Worm (Caenorhabditis elegans): ENCODE measurements around the gene str-166.

The str-166 gene

ce11 chrIV:4890543-4890942, 6.5 kb downstream of the str-166 start, which contains the start of gene T08B6.9:
Gene T08B6.9, plus strand, starts transcription at chrIV:4890843.
- TF ChIP-seq sdz-38 (tag; optimal IDR thresholded peaks at IDR 0.05) (no peak), attf-3 (GFP tag; conservative IDR thresholded peaks at IDR 0.05) (no peak), tbp1 (GFP tag; optimal IDR thresholded peaks at IDR 0.05) (no peak), sea-2 (GFP tag; IDR thresholded peaks at IDR 0.05) (no peak), F37B4.10 (GFP tag; IDR thresholded peaks at IDR 0.05) (no peak), ceh-27 (GFP tag; optimal IDR thresholded peaks at IDR 0.05) (no peak), T26A5.8 (tag; optimal IDR thresholded peaks at IDR 0.05) (no peak), lsl-1 (GFP tag; optimal IDR thresholded peaks at IDR 0.05) (no peak), hlh-26 (GFP tag; conservative IDR thresholded peaks at IDR 0.05) (no peak), attf-5 (GFP tag; optimal IDR thresholded peaks at IDR 0.05) (no peak), Y53F4B.3 (GFP tag; IDR thresholded peaks at IDR 0.05) (no peak), hmg-20 (GFP tag; IDR thresholded peaks at IDR 0.05) (no peak), bed-2 (GFP tag; IDR thresholded peaks at IDR 0.05) (no peak), ztf-22 (GFP tag; optimal IDR thresholded peaks at IDR 0.05) (no peak), ztf-26 (tag; optimal IDR thresholded peaks at IDR 0.05) (no peak), let-526 (GFP tag; IDR thresholded peaks at IDR 0.05) (no peak), ztf-18 (tag; optimal IDR thresholded peaks at IDR 0.05) (no peak)

ce11 chrIV:4897707-4898106, 13.6 kb downstream of the str-166 start:
- peak; percentile 95 for TF ChIP-seq hsf-1 (GFP tag; IDR thresholded peaks at IDR 0.05)

- TF ChIP-seq hsf-1 (GFP tag; IDR thresholded peaks at IDR 0.05) = peak; percentile 92
These were observed 14.1 kb downstream of the str-166 start for ce11 chrIV:4898157-4898556.

ce11 chrIV:4903961-4904360, 19.9 kb downstream of the str-166 start, which contains the start of gene str-161:
Gene str-161, minus strand, starts transcription at chrIV:4904061.
- TF ChIP-seq cebp-1 (GFP tag; IDR thresholded peaks at IDR 0.05) (no peak), cebp-1 (tag; optimal IDR thresholded peaks at IDR 0.05) (no peak), B0019.2 (GFP tag; conservative IDR thresholded peaks at IDR 0.05) (no peak), efl-1 (GFP tag; optimal IDR thresholded peaks at IDR 0.05) (no peak), mcd-1 (GFP tag; IDR thresholded peaks at IDR 0.05) (no peak), nhr-27 (tag; optimal IDR thresholded peaks at IDR 0.05) (no peak)

- TF ChIP-seq bed-2 (GFP tag; IDR thresholded peaks at IDR 0.05) = no peak
These were observed 21.6 kb downstream of the str-166 start, which contains the start of gene T08B6.4 for ce11 chrIV:4905645-4906135. Gene T08B6.4, plus strand, starts transcription at chrIV:4905695.

ce11 chrIV:4909039-4909438, 25.0 kb downstream of the str-166 start, which contains the start of gene str-159:
Gene str-159, plus strand, starts transcription at chrIV:4909339.
- TF ChIP-seq snpc-1.1 (tag; optimal IDR thresholded peaks at IDR 0.05; ENCODE audit: insufficient read depth) (no peak), lsy-27 (tag; optimal IDR thresholded peaks at IDR 0.05; ENCODE audit: borderline replicate concordance, insufficient read depth) (no peak), ets-4 (GFP tag; optimal IDR thresholded peaks at IDR 0.05) (no peak), Y67H2A.10 (GFP tag; conservative IDR thresholded peaks at IDR 0.05) (no peak), ceh-91 (GFP tag; IDR thresholded peaks at IDR 0.05) (no peak), him-1 (tag; optimal IDR thresholded peaks at IDR 0.05) (no peak), rpc-1 (optimal IDR thresholded peaks at IDR 0.05) (no peak), rpc-1 (tag; optimal IDR thresholded peaks at IDR 0.05) (no peak), lag-1 (GFP tag; IDR thresholded peaks at IDR 0.05) (no peak), aptf-3 (GFP tag; IDR thresholded peaks at IDR 0.05) (no peak), fkh-3 (tag; optimal IDR thresholded peaks at IDR 0.05) (no peak), Y95B8A.8 (GFP tag; IDR thresholded peaks at IDR 0.05) (no peak), ekl-4 (GFP tag; IDR thresholded peaks at IDR 0.05) (no peak)

Data from whole organism, young adult.